Fruit fly (Drosophila melanogaster) whole organism, pupa: Measurements from ENCODE around the gene Flad1.

Experiments
- CG10348 ChIP-seq: fragments of 200-800 bp; sonication (Bioruptor generic); IDR thresholded peaks from 2 replicates; pipeline ENCODE4 v1.3.6; 2022; ENCODE audit warnings: missing biosample characterization, missing genetic modification characterization
- CG12605 ChIP-seq: fragments of 200-800 bp; sonication (Bioruptor generic); IDR thresholded peaks from 2 replicates; pipeline ENCODE4 v1.3.6; 2022; ENCODE audit warnings: missing biosample characterization, missing genetic modification characterization
- CG13204 ChIP-seq: fragments of 200-800 bp; sonication (Bioruptor generic); optimal IDR thresholded peaks from 2 replicates; lab custom pipeline; 2018; ENCODE audit warnings: missing biosample characterization, mild to moderate bottlenecking, missing genetic modification characterization, moderate library complexity
- CG14655 ChIP-seq: fragments of 200-800 bp; sonication (Bioruptor generic); optimal IDR thresholded peaks from 3 replicates; lab custom pipeline; 2017; ENCODE audit warnings: mild to moderate bottlenecking, missing biosample characterization, missing genetic modification reagents, missing genetic modification characterization
- CG15710 ChIP-seq: fragments of 200-800 bp; sonication (Bioruptor generic); optimal IDR thresholded peaks from 2 replicates; lab custom pipeline; 2018; ENCODE audit warnings: missing biosample characterization, mild to moderate bottlenecking, missing genetic modification characterization, moderate library complexity
- CG17806 ChIP-seq: fragments of 200-800 bp; sonication (Bioruptor generic); optimal IDR thresholded peaks from 2 replicates; lab custom pipeline; 2018; ENCODE audit warnings: missing biosample characterization, mild to moderate bottlenecking, missing genetic modification characterization, moderate library complexity
- CG32121 ChIP-seq: fragments of 200-800 bp; sonication (Bioruptor generic); IDR thresholded peaks from 2 replicates; pipeline ENCODE4 v1.3.6; 2022; ENCODE audit warnings: missing biosample characterization, missing genetic modification characterization
- CG34367 ChIP-seq: fragments of 200-800 bp; sonication (Bioruptor generic); optimal IDR thresholded peaks from 2 replicates; lab custom pipeline; 2018; ENCODE audit warnings: missing biosample characterization, mild to moderate bottlenecking, missing genetic modification characterization
- CG4496 ChIP-seq: fragments of 200-800 bp; sonication (Bioruptor generic); IDR thresholded peaks from 3 replicates; pipeline ENCODE4 v1.3.6; 2022; ENCODE audit warnings: missing biosample characterization, missing genetic modification characterization
- CG8159 ChIP-seq: fragments of 200-800 bp; sonication (Bioruptor generic); optimal IDR thresholded peaks from 3 replicates; lab custom pipeline; 2018; ENCODE audit warnings: missing biosample characterization, mild to moderate bottlenecking, missing genetic modification characterization, moderate library complexity
- CG8301 ChIP-seq: fragments of 200-800 bp; sonication (Bioruptor generic); optimal IDR thresholded peaks from 2 replicates; lab custom pipeline; 2018; ENCODE audit warnings: missing biosample characterization, mild to moderate bottlenecking, missing genetic modification characterization
- CG9948 ChIP-seq: fragments of 200-800 bp; sonication (Bioruptor generic); optimal IDR thresholded peaks from 2 replicates; lab custom pipeline; 2018; ENCODE audit warnings: missing biosample characterization, mild to moderate bottlenecking, missing genetic modification characterization, moderate library complexity
- D1 ChIP-seq: fragments of 200-800 bp; sonication (Bioruptor generic); optimal IDR thresholded peaks from 2 replicates; lab custom pipeline; 2018; ENCODE audit warnings: missing biosample characterization, mild to moderate bottlenecking, missing genetic modification characterization, moderate library complexity
- EcR ChIP-seq: fragments of 200-800 bp; sonication (Bioruptor generic); optimal IDR thresholded peaks from 3 replicates; lab custom pipeline; 2019; ENCODE audit warnings: missing biosample characterization, missing genetic modification characterization, mild to moderate bottlenecking, moderate library complexity, missing genetic modification reagents
- Ets98B ChIP-seq: fragments of 200-800 bp; sonication (Bioruptor generic); IDR thresholded peaks from 2 replicates; pipeline ENCODE4 v1.3.6; 2022; ENCODE audit warnings: missing biosample characterization, missing genetic modification characterization
- Pif1A ChIP-seq: fragments of 200-800 bp; sonication (Bioruptor generic); optimal IDR thresholded peaks from 3 replicates; lab custom pipeline; 2016; ENCODE audit warnings: missing biosample characterization, missing genetic modification characterization
- Pif1B ChIP-seq: fragments of 200-800 bp; sonication (Bioruptor generic); optimal IDR thresholded peaks from 3 replicates; lab custom pipeline; 2016; ENCODE audit warnings: missing biosample characterization, missing genetic modification characterization
- Snoo ChIP-seq: fragments of 200-800 bp; sonication (Bioruptor generic); optimal IDR thresholded peaks from 3 replicates; lab custom pipeline; 2017; ENCODE audit warnings: missing biosample characterization, mild to moderate bottlenecking, missing genetic modification characterization, inconsistent platforms
- fd96Ca ChIP-seq: fragments of 200-800 bp; sonication (Bioruptor generic); IDR thresholded peaks from 3 replicates; pipeline ENCODE4 v1.3.6; 2022; ENCODE audit warnings: missing biosample characterization, missing genetic modification characterization
- gl ChIP-seq: fragments of 200-800 bp; sonication (Bioruptor generic); optimal IDR thresholded peaks from 2 replicates; lab custom pipeline; 2018; ENCODE audit warnings: missing biosample characterization, mild to moderate bottlenecking, missing genetic modification characterization
- rn ChIP-seq: fragments of 200-800 bp; sonication (Bioruptor generic); IDR thresholded peaks from 2 replicates; pipeline ENCODE4 v1.3.6; 2022; ENCODE audit warnings: missing biosample characterization, missing genetic modification characterization

Gene Flad1

DNA sequence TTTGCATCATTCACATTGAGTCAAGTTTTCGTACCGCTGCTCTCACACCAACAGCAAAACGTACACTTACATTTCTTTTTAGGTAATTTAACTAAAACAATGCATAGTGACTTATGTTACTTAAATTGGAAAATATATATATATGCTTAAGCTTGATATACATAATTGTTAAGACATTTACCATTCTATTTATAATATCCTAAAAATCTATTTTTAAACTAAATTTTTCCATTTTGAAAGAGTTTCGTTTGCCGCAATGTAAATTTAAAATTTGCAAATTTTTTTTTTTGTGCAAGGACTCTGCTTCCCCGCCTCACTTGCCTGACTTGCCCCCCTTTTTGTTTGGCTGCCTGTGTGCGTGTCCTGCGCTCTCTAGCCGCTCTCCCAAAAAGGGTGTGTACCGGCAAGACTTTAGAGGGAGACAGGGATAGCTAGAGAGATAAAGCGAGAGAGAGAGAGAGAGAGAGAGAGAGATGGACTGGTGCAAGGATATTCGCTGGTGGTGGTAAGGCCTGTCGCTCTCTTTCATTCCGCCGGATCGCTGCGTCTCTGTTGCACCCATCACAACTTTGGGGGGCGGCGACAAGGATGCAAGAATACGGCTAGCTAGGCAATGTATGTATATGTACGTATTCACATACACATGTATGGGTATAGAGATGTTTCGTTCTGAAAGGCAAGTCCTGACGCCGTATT, 34.7 kb upstream of the Flad1 start:
- no peak for TF ChIP-seq CG14655 (GFP tag; lab: Kevin White, UChicago)
- peak; percentile 54 for TF ChIP-seq CG8159 (tag; lab: Kevin White, UChicago)
- peak; percentile 28 for TF ChIP-seq CG9948
- peak; percentile 27 for TF ChIP-seq CG15710 (tag; lab: Kevin White, UChicago)
- TF ChIP-seq CG17806 (tag; lab: Kevin White, UChicago) = peak; percentile 18

DNA sequence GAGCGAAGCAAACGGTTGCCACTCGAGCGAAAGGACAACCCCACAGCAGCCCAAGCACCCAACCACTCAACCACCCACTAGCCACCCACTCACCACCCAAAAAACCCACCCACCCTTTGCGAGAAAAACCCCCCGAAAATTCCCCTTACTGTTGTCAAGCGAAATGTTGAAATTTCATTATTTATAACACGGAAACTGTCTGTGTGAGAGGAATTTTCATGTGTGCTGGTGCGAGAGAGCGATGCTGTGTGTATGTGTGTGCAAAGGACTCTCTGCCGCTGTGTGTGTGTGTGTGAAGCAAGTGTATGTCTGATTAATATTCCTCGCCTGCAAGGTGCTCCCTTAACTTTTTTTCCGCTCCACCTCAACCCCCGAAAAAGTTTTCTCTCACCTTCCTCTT, 26.5 kb upstream of the Flad1 start:
- no peak for TF ChIP-seq CG14655 (GFP tag; lab: Kevin White, UChicago)
- no peak for TF ChIP-seq CG15710 (tag; lab: Kevin White, UChicago)
- no peak for TF ChIP-seq Pif1B
- TF ChIP-seq Pif1A (GFP tag; lab: Kevin White, UChicago) = no peak
- TF ChIP-seq CG34367 = no peak
- TF ChIP-seq EcR (GFP tag; lab: Kevin White, UChicago) = no peak
- no peak for TF ChIP-seq CG13204
- TF ChIP-seq Snoo (tag; lab: Kevin White, UChicago) = no peak
- TF ChIP-seq CG17806 (tag; lab: Kevin White, UChicago) = no peak
- no peak for TF ChIP-seq CG4496 (GFP tag; lab: Robert Waterston, UW)
- TF ChIP-seq gl (tag; lab: Kevin White, UChicago) = no peak
- no peak for TF ChIP-seq rn
- no peak for TF ChIP-seq CG8301
- no peak for TF ChIP-seq CG9948
- no peak for TF ChIP-seq fd96Ca (GFP tag; lab: Robert Waterston, UW)

DNA sequence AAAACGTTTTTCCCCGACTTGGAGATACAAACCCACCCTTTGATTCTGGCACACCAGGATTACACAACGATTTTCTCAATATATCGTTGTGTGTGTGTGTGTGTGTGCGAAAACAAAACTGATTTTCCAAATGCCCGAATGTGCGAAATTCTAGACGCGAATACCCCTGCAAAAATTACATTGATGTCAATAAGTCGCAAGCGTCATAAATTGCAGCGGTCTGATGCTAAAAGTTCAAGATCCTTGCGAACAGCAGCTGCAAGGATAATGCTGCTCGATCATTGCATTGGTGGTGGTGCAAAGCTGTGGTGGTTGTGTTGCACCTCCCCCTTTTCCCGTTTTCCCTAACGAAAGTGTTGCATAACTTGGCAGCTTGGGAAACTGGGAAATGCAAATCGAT, 24.3 kb upstream of the Flad1 start:
- TF ChIP-seq fd96Ca (GFP tag; lab: Robert Waterston, UW) = no peak
- no peak for TF ChIP-seq CG9948
- TF ChIP-seq CG4496 (GFP tag; lab: Robert Waterston, UW) = no peak
- TF ChIP-seq CG10348 (GFP tag; lab: Robert Waterston, UW) = no peak
- TF ChIP-seq rn = no peak
- TF ChIP-seq CG15710 (tag; lab: Kevin White, UChicago) = no peak
- TF ChIP-seq Pif1A (GFP tag; lab: Kevin White, UChicago) = no peak
- TF ChIP-seq CG14655 (GFP tag; lab: Kevin White, UChicago) = no peak
- no peak for TF ChIP-seq gl (tag; lab: Kevin White, UChicago)
- TF ChIP-seq CG8159 (tag; lab: Kevin White, UChicago) = no peak
- TF ChIP-seq CG17806 (tag; lab: Kevin White, UChicago) = no peak
- no peak for TF ChIP-seq CG13204
- no peak for TF ChIP-seq Snoo (tag; lab: Kevin White, UChicago)
- TF ChIP-seq D1 (tag; lab: Kevin White, UChicago) = no peak
- no peak for TF ChIP-seq CG12605 (GFP tag; lab: Robert Waterston, UW)
- TF ChIP-seq EcR (GFP tag; lab: Kevin White, UChicago) = no peak
- no peak for TF ChIP-seq Pif1B
- TF ChIP-seq CG8301 = no peak

DNA sequence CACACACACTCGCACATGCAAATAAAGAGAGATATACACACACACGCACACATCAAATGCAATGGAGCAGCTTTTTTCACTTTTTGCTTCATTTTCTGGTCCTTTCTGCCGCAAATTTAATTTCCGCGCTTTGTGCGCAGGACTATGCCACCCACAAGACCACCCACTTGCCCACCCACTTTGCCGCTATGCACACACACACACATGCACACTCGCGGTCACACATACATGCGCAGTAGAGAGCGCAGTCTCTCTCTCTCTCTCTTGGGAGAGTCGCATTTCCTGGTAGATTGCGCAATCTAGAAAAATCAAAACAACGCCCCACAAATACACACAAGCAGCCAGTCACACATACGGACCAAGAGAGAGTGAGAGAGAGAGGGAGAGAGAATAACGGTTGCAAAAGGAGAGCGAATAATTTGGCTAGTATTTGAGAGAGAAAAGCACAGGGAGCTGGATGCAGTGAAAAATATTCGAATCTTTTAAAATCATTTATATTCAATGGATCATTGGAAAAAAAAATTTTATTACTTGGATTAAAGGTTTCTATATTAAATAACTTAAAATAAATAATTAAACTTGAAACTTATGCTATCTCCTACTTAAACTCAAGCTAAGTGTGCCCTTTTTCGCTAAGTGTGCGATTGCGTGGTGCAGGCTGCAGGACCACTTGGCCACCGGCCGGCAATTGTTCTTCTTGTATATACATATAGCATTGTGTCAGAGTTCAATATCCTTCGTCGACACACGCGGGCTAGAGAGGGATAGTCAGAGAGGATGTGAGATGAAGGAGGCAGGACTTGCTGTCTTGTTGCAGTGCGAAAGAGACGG, 22.3 kb upstream of the Flad1 start:
- TF ChIP-seq CG34367 = no peak
- peak; percentile 56 for TF ChIP-seq EcR (GFP tag; lab: Kevin White, UChicago)
- 0 out of 2 replicates have a peak, but pooled peaks have one; percentile 34 for TF ChIP-seq Ets98B (GFP tag; lab: Robert Waterston, UW)
- TF ChIP-seq Pif1A (GFP tag; lab: Kevin White, UChicago) = peak; percentile 2
- TF ChIP-seq fd96Ca (GFP tag; lab: Robert Waterston, UW) = peak; percentile 25; the same call in 1 of the 3 replicates
- TF ChIP-seq D1 (tag; lab: Kevin White, UChicago) = no peak
- TF ChIP-seq Pif1B = peak; percentile 12
- peak; percentile 43 for TF ChIP-seq CG14655 (GFP tag; lab: Kevin White, UChicago)
- 0 out of 3 replicates have a peak, but pooled peaks have one; percentile 19 for TF ChIP-seq CG4496 (GFP tag; lab: Robert Waterston, UW)
- peak; percentile 24 for TF ChIP-seq CG8159 (tag; lab: Kevin White, UChicago)
- TF ChIP-seq Snoo (tag; lab: Kevin White, UChicago) = peak; percentile 33
- no peak for TF ChIP-seq CG8301
- peak; percentile 27; the same call in 1 of the 2 replicates for TF ChIP-seq CG32121 (GFP tag; lab: Robert Waterston, UW)
- TF ChIP-seq CG9948 = peak; percentile 2
- peak; percentile 12 for TF ChIP-seq CG17806 (tag; lab: Kevin White, UChicago)
- peak; percentile 33 for TF ChIP-seq CG15710 (tag; lab: Kevin White, UChicago)
- TF ChIP-seq gl (tag; lab: Kevin White, UChicago) = no peak

DNA sequence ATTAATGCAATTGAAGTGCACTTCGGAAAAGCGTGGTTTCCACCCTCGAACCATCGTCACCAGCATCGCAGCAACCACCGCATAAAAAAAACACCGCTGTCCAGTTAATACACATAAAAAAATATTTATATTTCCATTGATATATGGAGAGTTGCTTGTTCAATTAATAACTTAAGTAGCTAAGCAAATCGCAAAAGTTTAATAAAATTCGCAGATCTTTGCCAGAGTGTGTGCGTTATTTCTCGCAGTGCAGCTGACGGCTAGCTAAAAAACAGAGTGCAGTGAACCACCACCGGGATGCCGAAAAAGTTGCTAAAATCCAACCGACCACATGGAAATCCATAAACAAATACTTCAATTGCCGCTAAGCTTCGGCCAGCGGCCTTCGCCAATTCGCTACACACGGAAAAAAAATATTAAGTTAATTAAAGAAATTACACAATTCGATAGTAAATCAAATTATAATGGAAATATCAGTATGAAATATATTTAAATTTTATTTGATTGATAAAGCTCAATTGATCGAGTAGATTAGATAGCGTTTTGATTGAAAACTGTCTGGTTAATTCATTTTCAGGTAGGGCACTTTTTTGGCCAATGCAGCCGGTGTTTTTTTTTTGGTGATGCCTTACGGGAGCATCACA, 20.1 kb upstream of the Flad1 start:
- TF ChIP-seq fd96Ca (GFP tag; lab: Robert Waterston, UW) = no peak
- peak; percentile 1 for TF ChIP-seq CG8159 (tag; lab: Kevin White, UChicago)
- TF ChIP-seq Snoo (tag; lab: Kevin White, UChicago) = peak; percentile 39
